Fruit fly (Drosophila melanogaster) whole organism: ENCODE measurements around the gene ChAT.

Experiments used
- CG8478 ChIP-seq: fragments of >200 bp; optimal IDR thresholded peaks from 2 replicates; lab custom pipeline; 2018; ENCODE audit warnings: inconsistent platforms
- Dll ChIP-seq: fragments of >200 bp; optimal IDR thresholded peaks from 2 replicates; lab custom pipeline; 2017
- EcR ChIP-seq, 2 experiments: fragments of >200 bp; optimal IDR thresholded peaks; 2 replicates each; lab custom pipeline; 2017; ENCODE audit warnings: missing biosample characterization in 2 of 2, missing genetic modification characterization in 2 of 2, missing genetic modification reagents in 2 of 2
- pan ChIP-seq: fragments of >200 bp; optimal IDR thresholded peaks from 2 replicates; lab custom pipeline; 2017
- psq ChIP-seq: fragments of >200 bp; optimal IDR thresholded peaks from 2 replicates; lab custom pipeline; 2017
- usp ChIP-seq: fragments of >200 bp; optimal IDR thresholded peaks from 2 replicates; lab custom pipeline; 2017; ENCODE audit warnings: missing biosample characterization, missing genetic modification characterization, mixed read lengths

Gene ChAT

DNA sequence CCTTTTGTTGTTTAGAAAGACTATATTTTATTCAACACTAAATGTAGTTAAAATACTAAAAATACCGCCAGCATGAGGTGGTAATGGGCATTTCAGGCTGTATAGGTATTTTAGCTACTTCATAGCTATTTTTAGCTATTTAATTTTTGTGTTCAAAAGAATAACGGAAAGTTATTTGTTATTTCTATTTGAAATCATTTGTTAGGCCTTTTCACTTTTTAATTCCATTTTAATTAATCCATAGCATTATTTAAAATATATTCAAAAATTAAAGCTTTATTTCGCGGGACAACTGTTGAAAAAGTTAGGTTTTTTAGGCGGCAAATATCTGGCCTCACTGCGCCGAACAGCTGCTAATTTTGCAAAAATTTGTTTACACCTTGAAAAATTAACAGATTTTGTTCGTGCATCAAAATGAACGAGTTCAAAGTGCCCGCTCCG is 27.8 kb upstream of the ChAT start, which contains the start of the genes dind and CG7706:
Gene dind (minus strand): TSS at position 40 of the 441 bp plus-strand sequence.
Gene CG7706 (plus strand): TSS at position 319 of the 441 bp plus-strand sequence.
- TF ChIP-seq EcR (GFP tag; optimal IDR thresholded peaks at IDR 0.05; lab: Kevin White, UChicago) (no peak), Dll (lab: Kevin White, UChicago) (no peak), pan (lab: Kevin White, UChicago) (no peak), psq (lab: Kevin White, UChicago) (no peak), usp (GFP tag; lab: Kevin White, UChicago) (no peak), CG8478 (lab: Kevin White, UChicago) (no peak)

dm6 chr3R:18680332-18680731 is 25.0 kb upstream of the ChAT start, which contains the start of the genes CG46318 and ChT:
Gene CG46318 (plus strand): TSS chr3R:18680604.
Gene ChT (plus strand): TSS chr3R:18680604.
- TF ChIP-seq CG8478 (lab: Kevin White, UChicago) (no peak), Dll (lab: Kevin White, UChicago) (no peak), usp (GFP tag; lab: Kevin White, UChicago) (no peak), EcR (GFP tag; optimal IDR thresholded peaks at IDR 0.05; lab: Kevin White, UChicago) (no peak), pan (lab: Kevin White, UChicago) (no peak), psq (lab: Kevin White, UChicago) (no peak)

dm6 chr3R:18681054-18681453 is 24.2 kb upstream of the ChAT start:
- TF ChIP-seq usp (GFP tag; lab: Kevin White, UChicago) (no peak), pan (lab: Kevin White, UChicago) (no peak), psq (lab: Kevin White, UChicago) (no peak), Dll (lab: Kevin White, UChicago) (no peak), CG8478 (lab: Kevin White, UChicago) (no peak), EcR (GFP tag; optimal IDR thresholded peaks at IDR 0.05; lab: Kevin White, UChicago) (no peak)

DNA sequence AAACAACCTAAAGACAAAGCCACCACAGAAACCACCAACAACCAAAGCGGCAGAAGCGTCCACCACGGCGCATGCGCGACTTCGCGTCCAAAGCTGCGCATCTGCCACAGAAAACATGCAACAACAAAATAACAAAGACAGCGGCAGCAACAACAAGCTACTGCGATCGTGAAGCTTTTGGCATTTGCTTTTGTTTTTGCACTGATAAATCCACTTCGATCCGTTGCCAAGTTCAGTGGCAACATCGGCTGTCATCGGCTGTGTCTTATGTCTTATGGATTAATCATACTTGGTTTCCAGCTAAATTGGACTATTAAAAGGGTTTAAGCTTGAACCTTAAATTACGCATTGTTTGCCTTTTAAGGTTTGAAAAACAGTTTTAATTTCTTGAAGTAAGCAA is 12.7 kb upstream of the ChAT start, which contains the start of gene Muc91C:
Gene Muc91C (minus strand): TSS at position 101 of the 400 bp plus-strand sequence.
- TF ChIP-seq pan (lab: Kevin White, UChicago) (no peak), usp (GFP tag; lab: Kevin White, UChicago) (no peak), psq (lab: Kevin White, UChicago) (no peak), Dll (lab: Kevin White, UChicago) (no peak), CG8478 (lab: Kevin White, UChicago) (no peak), EcR (GFP tag; optimal IDR thresholded peaks at IDR 0.05; lab: Kevin White, UChicago) (no peak)

DNA sequence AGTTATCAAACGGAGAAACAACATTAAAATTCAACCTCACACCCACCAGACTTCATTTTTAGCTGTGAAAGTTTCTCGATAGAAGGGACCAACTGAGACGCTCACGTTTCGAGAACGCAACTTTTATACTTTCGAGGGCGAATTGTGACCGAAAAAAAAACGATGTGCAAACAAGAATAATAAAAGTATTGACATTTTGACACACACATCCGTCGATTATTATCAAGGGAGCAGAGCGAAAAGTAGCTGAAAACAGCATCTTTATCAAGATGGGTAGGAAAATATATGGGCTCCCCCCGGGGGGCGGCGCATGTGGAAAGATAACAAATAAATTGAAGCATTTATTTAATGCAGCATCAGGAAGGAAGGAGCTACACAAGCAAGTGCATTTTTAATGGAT is 11.7 kb upstream of the ChAT start, which contains the start of gene CG14300:
Gene CG14300 (minus strand): TSS at position 101 of the 400 bp plus-strand sequence.
- no peak for TF ChIP-seq CG8478 (lab: Kevin White, UChicago)
- TF ChIP-seq EcR (GFP tag; optimal IDR thresholded peaks at IDR 0.05; lab: Kevin White, UChicago): no peak
- TF ChIP-seq Dll (lab: Kevin White, UChicago): no peak

DNA sequence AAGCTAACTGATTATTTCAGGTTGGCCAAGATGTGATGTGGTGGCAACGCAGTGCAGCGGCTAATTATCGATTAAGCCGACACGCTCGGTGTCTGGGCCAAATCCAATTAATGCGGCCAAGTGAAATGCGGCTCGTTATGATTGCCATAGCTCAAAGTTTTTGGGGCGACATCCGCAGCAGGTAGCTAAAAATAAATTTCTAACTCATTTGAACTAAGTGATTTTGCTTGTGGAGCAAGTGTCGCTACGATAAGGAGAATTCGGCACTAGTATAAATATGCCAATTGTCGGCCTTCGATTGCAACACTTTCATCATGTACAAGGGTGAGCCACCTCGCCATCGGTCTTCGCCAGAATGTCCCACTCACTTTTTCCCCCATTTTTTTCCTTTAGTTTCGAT is 10.3 kb upstream of the ChAT start, which contains the start of gene CG34282:
Gene CG34282 (plus strand): TSS at position 301 of the 400 bp plus-strand sequence.
- TF ChIP-seq EcR (GFP tag; optimal IDR thresholded peaks at IDR 0.05; lab: Kevin White, UChicago) (no peak), usp (GFP tag; lab: Kevin White, UChicago) (no peak)

dm6 chr3R:18698855-18699569 is 6.3 kb upstream of the ChAT start:
- TF ChIP-seq CG8478 (lab: Kevin White, UChicago): no peak
- TF ChIP-seq EcR (GFP tag; optimal IDR thresholded peaks at IDR 0.05; lab: Kevin White, UChicago): no peak
- no peak for TF ChIP-seq pan (lab: Kevin White, UChicago)
- no peak for TF ChIP-seq usp (GFP tag; lab: Kevin White, UChicago)
- no peak for TF ChIP-seq psq (lab: Kevin White, UChicago)
- no peak for TF ChIP-seq Dll (lab: Kevin White, UChicago)

DNA sequence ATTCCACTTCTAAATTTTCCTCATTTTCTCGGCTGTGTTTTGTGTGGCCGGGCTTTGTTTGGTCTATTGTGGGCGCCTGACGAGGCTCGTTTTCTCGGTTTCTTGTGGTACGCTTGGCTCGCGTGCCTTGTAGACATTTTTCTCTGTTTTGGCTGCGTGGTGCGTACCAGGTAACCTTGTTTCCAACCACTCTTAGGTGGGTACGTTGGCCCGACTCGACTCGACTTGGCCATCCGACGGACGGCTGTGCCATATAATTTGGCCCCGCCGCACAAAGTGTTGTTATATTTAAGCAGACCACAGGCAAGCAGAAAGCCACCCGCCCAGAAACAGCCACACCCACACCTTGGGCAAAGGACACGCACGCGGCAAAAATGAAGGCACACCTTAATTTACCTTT is 1.8 kb upstream of the ChAT start:
- TF ChIP-seq EcR (GFP tag; optimal IDR thresholded peaks at IDR 0.05; lab: Kevin White, UChicago): no peak
- TF ChIP-seq pan (lab: Kevin White, UChicago): no peak
- TF ChIP-seq psq (lab: Kevin White, UChicago): no peak
- no peak for TF ChIP-seq CG8478 (lab: Kevin White, UChicago)
- no peak for TF ChIP-seq usp (GFP tag; lab: Kevin White, UChicago)

- no peak for TF ChIP-seq EcR (GFP tag; optimal IDR thresholded peaks at IDR 0.05; lab: Kevin White, UChicago)
- no peak for TF ChIP-seq pan (lab: Kevin White, UChicago)
- no peak for TF ChIP-seq psq (lab: Kevin White, UChicago)
- no peak for TF ChIP-seq CG8478 (lab: Kevin White, UChicago)
- TF ChIP-seq Dll (lab: Kevin White, UChicago): no peak
- no peak for TF ChIP-seq usp (GFP tag; lab: Kevin White, UChicago)
Observed at dm6 chr3R:18706289-18706688, 988 bp downstream of the ChAT start.

- TF ChIP-seq pan (lab: Kevin White, UChicago) (no peak), psq (lab: Kevin White, UChicago) (no peak), CG8478 (lab: Kevin White, UChicago) (no peak), EcR (GFP tag; optimal IDR thresholded peaks at IDR 0.05; lab: Kevin White, UChicago) (no peak), Dll (lab: Kevin White, UChicago) (no peak), usp (GFP tag; lab: Kevin White, UChicago) (no peak)
Observed at dm6 chr3R:18707492-18707891, 2.2 kb downstream of the ChAT start.

DNA sequence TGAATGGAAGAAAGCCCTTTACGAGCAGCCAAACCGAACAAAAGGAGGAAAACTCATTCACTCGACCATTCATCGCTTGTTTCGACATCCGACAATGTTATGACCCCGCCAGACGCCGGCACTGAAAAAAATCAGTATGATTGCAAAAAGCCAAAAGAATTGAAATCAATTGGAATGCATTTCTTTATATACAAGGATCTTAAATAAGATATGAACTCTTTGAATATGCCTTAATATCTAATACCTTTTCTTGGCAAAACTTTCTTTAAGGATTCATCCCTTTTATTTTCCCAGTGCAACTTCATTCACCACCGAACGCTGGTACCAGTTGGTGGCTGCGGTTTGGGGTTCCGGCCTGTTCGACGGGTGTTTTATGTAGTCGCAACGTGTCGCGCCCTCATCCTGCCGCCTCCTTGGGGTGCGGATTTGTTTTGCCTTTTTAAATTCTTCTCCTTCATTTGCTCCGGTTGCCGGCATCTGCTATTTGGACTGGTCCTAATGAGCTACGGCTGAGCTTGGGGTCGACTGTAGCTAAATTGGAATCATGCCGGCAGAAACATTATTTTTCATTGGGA is 14.6 kb downstream of the ChAT start:
- TF ChIP-seq Dll (lab: Kevin White, UChicago) (no peak), CG8478 (lab: Kevin White, UChicago) (no peak), pan (lab: Kevin White, UChicago) (no peak), EcR (GFP tag; optimal IDR thresholded peaks at IDR 0.05; lab: Kevin White, UChicago) (no peak), usp (GFP tag; lab: Kevin White, UChicago) (no peak), psq (lab: Kevin White, UChicago) (no peak)
